Fruit fly (Drosophila melanogaster): ENCODE results near the gene CG9330.

DNA sequence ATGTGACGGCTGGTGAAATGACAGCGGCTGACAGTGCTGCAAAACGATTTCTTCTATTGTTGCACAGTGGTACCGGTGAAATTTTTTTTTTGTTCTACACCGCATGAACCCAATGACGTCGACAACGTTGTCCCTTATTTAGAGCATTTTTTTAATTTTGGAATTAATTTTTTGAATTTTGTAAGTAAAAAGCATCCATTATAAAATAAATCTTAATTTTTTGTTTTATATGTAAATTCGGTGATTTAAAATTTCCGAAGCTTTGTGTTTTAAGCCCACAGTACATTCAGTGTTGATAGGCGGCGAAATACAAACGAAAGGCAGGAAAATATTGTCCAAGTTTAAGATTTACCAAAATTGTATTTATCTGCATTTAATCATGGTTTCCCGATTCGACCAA is 26.1 kb downstream of the CG9330 start, which contains the start of the genes Lon and PIG-F:
- peak; percentile 94 for TF ChIP-seq Jarid2 (GFP tag; optimal IDR thresholded peaks at IDR 0.05)
- peak; percentile 96 for TF ChIP-seq Mes4 (GFP tag; optimal IDR thresholded peaks at IDR 0.05)
- no peak for TF ChIP-seq br (optimal IDR thresholded peaks at IDR 0.05)
- TF ChIP-seq GATAe (GFP tag; conservative IDR thresholded peaks at IDR 0.05) = peak; percentile 94
- peak; percentile 97 for TF ChIP-seq CG11456 (GFP tag; IDR thresholded peaks at IDR 0.05)
